Worm (Caenorhabditis elegans) whole organism, late embryonic: ENCODE results near the gene slc-17.4.

Experiments used
- K02D7.2 ChIP-seq: sonication (generic microtip); optimal IDR thresholded peaks from 2 replicates; lab custom pipeline; 2017; ENCODE audit warnings: mild to moderate bottlenecking, missing genetic modification characterization, missing compliant biosample characterization
- ahr-1 ChIP-seq: sonication (generic microtip); optimal IDR thresholded peaks from 2 replicates; lab custom pipeline; 2016; ENCODE audit warnings: missing genetic modification characterization, missing compliant biosample characterization
- ama-1 ChIP-seq: fragments of 150-350 bp; optimal IDR thresholded peaks from 2 replicates; lab custom pipeline; 2014
- fkh-10 ChIP-seq: fragments of 150-350 bp; optimal IDR thresholded peaks from 2 replicates; lab custom pipeline; 2014; ENCODE audit warnings: missing biosample characterization, missing genetic modification reagents, missing genetic modification characterization
- mec-3 ChIP-seq: sonication (generic microtip); optimal IDR thresholded peaks from 2 replicates; lab custom pipeline; 2016; ENCODE audit warnings: borderline replicate concordance, missing genetic modification characterization, missing compliant biosample characterization
- nhr-232 ChIP-seq: sonication (generic microtip); optimal IDR thresholded peaks from 2 replicates; lab custom pipeline; 2016; ENCODE audit warnings: missing genetic modification characterization, missing compliant biosample characterization
- odd-2 ChIP-seq: sonication (generic microtip); optimal IDR thresholded peaks from 2 replicates; lab custom pipeline; 2017; ENCODE audit warnings: antibody characterized with exemption, mild to moderate bottlenecking, missing genetic modification characterization, missing compliant biosample characterization
- sox-4 ChIP-seq: sonication (generic microtip); optimal IDR thresholded peaks from 2 replicates; lab custom pipeline; 2017; ENCODE audit warnings: mild to moderate bottlenecking, missing genetic modification characterization, inconsistent platforms, missing compliant biosample characterization
- tbx-2 ChIP-seq: sonication (generic microtip); optimal IDR thresholded peaks from 2 replicates; lab custom pipeline; 2016; ENCODE audit warnings: missing genetic modification characterization, missing compliant biosample characterization

DNA sequence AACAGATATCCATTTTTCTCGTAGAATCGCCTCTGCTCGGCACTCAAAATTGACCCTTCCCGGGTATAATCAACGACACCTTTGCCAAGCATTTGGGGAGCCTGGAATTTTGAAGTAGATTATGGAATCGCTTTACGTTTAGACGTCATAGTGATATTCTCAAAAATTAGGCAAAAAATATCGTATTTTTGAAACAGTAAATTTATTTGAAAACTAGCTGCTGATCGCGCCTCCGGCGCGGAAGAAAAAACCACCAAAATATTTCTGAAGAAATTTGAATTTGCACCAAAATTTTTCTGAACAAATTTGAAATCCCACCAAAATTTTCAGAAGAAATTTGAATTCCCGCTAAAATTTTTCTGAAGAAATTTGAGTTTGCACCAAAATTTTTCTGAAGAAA, 29.1 kb downstream of the slc-17.4 start, which contains the start of gene ZK550.6:
- TF ChIP-seq K02D7.2 (tag; lab: Kevin White, UChicago) (no peak), fkh-10 (GFP tag; lab: Kevin White, UChicago) (no peak), tbx-2 (tag; lab: Kevin White, UChicago) (no peak), ahr-1 (no peak), ama-1 (lab: Kevin White, UChicago) (no peak), mec-3 (no peak), odd-2 (tag; lab: Kevin White, UChicago) (no peak), sox-4 (tag; lab: Kevin White, UChicago) (no peak), nhr-232 (tag; lab: Kevin White, UChicago) (no peak)
